Worm (Caenorhabditis elegans) whole organism, L2 larva: Measurements from ENCODE around the gene gas-1.

Experiments used
- ceh-82 ChIP-seq: fragments of 150-350 bp; optimal IDR thresholded peaks from 2 replicates; lab custom pipeline; 2014; ENCODE audit warnings: missing biosample characterization, missing genetic modification characterization
- snpc-4 ChIP-seq: fragments of 150-350 bp; optimal IDR thresholded peaks from 2 replicates; lab custom pipeline; 2014; ENCODE audit warnings: missing biosample characterization, missing genetic modification characterization
- unc-39 ChIP-seq: fragments of 150-350 bp; optimal IDR thresholded peaks from 2 replicates; lab custom pipeline; 2014; ENCODE audit warnings: missing biosample characterization, missing genetic modification characterization
- zag-1 ChIP-seq: fragments of 150-350 bp; optimal IDR thresholded peaks from 2 replicates; lab custom pipeline; 2014; ENCODE audit warnings: missing biosample characterization, missing genetic modification characterization

ce11 chrX:15544671-15545070 is 45.5 kb downstream of the gas-1 start:
- no peak for TF ChIP-seq zag-1 (tag; lab: Kevin White, UChicago)
- TF ChIP-seq snpc-4 (tag; lab: Kevin White, UChicago) = no peak
- TF ChIP-seq ceh-82 (tag; lab: Kevin White, UChicago) = no peak
- no peak for TF ChIP-seq unc-39
